Worm (Caenorhabditis elegans) whole organism, early embryonic: ENCODE data around the gene ZK783.7.

ENCODE experiments used
- B0310.2 ChIP-seq: sonication (generic microtip); optimal IDR thresholded peaks from 2 replicates; lab custom pipeline; 2016; ENCODE audit warnings: mild to moderate bottlenecking, missing genetic modification characterization, missing compliant biosample characterization
- F13C5.2 ChIP-seq: sonication (generic microtip); optimal IDR thresholded peaks from 2 replicates; lab custom pipeline; 2017; ENCODE audit warnings: mild to moderate bottlenecking, missing genetic modification characterization, inconsistent platforms, missing compliant biosample characterization
- aly-1 ChIP-seq: sonication (generic microtip); optimal IDR thresholded peaks from 2 replicates; lab custom pipeline; 2016; ENCODE audit warnings: missing genetic modification characterization, missing compliant biosample characterization
- ama-1 ChIP-seq: fragments of 150-350 bp; optimal IDR thresholded peaks from 2 replicates; lab custom pipeline; 2014
- ceh-13 ChIP-seq: fragments of 200-800 bp; sonication (Bioruptor generic); optimal IDR thresholded peaks from 2 replicates; lab custom pipeline; 2018; ENCODE audit warnings: mild to moderate bottlenecking, missing genetic modification characterization, missing compliant biosample characterization
- ceh-36 ChIP-seq: sonication (generic microtip); optimal IDR thresholded peaks from 2 replicates; lab custom pipeline; 2016; ENCODE audit warnings: missing genetic modification characterization, inconsistent platforms, missing compliant biosample characterization
- ets-7 ChIP-seq: sonication (generic microtip); optimal IDR thresholded peaks from 2 replicates; lab custom pipeline; 2016; ENCODE audit warnings: missing genotype, missing genetic modification characterization, missing compliant biosample characterization
- flt-1 ChIP-seq: fragments of 200-800 bp; sonication (Bioruptor generic); IDR thresholded peaks from 2 replicates; pipeline ENCODE4 v1.3.6; 2022; ENCODE audit warnings: missing genetic modification characterization, missing compliant biosample characterization
- hmbx-1 ChIP-seq: sonication (generic microtip); optimal IDR thresholded peaks from 2 replicates; lab custom pipeline; 2016; ENCODE audit warnings: mild to moderate bottlenecking, missing genetic modification characterization, missing compliant biosample characterization
- hmg-4 ChIP-seq: fragments of 200-800 bp; sonication (Bioruptor generic); optimal IDR thresholded peaks from 2 replicates; lab custom pipeline; 2018; ENCODE audit warnings: mild to moderate bottlenecking, missing genetic modification characterization, missing compliant biosample characterization
- hnd-1 ChIP-seq: sonication (generic microtip); optimal IDR thresholded peaks from 2 replicates; lab custom pipeline; 2016; ENCODE audit warnings: missing genetic modification characterization, missing compliant biosample characterization
- pes-1 ChIP-seq: fragments of 200-800 bp; sonication (Bioruptor generic); IDR thresholded peaks from 2 replicates; pipeline ENCODE4 v1.3.6; 2022; ENCODE audit warnings: missing genetic modification reagents, missing genetic modification characterization, missing compliant biosample characterization
- scrt-1 ChIP-seq: fragments of 200-800 bp; sonication (Bioruptor generic); IDR thresholded peaks from 2 replicates; pipeline ENCODE4 v1.3.6; 2022; ENCODE audit warnings: missing genetic modification characterization, missing compliant biosample characterization
- sea-1 ChIP-seq: fragments of 200-800 bp; sonication (Bioruptor generic); conservative IDR thresholded peaks from 2 replicates; pipeline ENCODE4 v1.3.6; 2022; ENCODE audit warnings: missing genetic modification characterization, missing compliant biosample characterization
- tbx-11 ChIP-seq: fragments of 200-800 bp; sonication (Bioruptor generic); IDR thresholded peaks from 2 replicates; pipeline ENCODE4 v1.3.6; 2022; ENCODE audit warnings: missing genetic modification characterization, missing compliant biosample characterization
- tbx-37 ChIP-seq: fragments of 200-800 bp; sonication (Bioruptor generic); conservative IDR thresholded peaks from 2 replicates; pipeline ENCODE4 v1.3.6; 2022; ENCODE audit warnings: missing genetic modification reagents, missing genetic modification characterization, missing compliant biosample characterization
- tra-4 ChIP-seq: sonication (generic microtip); optimal IDR thresholded peaks from 2 replicates; lab custom pipeline; 2017; ENCODE audit warnings: missing genetic modification characterization, missing compliant biosample characterization

ZK783.7 gene

DNA sequence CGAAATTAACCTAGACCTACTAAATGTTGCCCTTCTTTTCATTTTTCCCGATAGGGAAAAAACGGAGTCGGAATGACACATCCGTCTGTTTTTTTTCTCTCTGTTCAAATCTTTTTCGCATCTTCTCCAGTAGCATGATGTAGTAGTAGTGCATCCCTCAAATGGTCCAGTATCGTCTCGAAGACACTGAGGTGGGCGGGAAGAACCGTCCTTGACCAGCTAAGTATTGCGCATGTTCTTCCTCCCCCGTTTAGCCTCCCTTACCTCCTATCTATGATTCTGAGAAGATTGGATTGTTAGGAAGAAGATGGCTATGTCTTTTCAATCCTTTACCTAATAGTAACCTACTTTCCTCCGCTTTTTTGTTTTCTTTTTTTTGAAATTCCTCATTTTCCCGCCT, 33.6 kb upstream of the ZK783.7 start:
- no peak for TF ChIP-seq aly-1 (tag; lab: Kevin White, UChicago)
- TF ChIP-seq ets-7: no peak
- TF ChIP-seq tbx-37 (GFP tag; lab: Robert Waterston, UW): no peak
- no peak for TF ChIP-seq F13C5.2
- TF ChIP-seq ceh-13 (GFP tag; lab: Kevin White, UChicago): no peak
- no peak for TF ChIP-seq scrt-1 (GFP tag; lab: Robert Waterston, UW)
- TF ChIP-seq ama-1 (lab: Kevin White, UChicago): no peak
- no peak for TF ChIP-seq tra-4
- no peak for TF ChIP-seq flt-1 (GFP tag; lab: Robert Waterston, UW)
- no peak for TF ChIP-seq hmg-4 (GFP tag; lab: Kevin White, UChicago)
- TF ChIP-seq pes-1 (GFP tag; lab: Robert Waterston, UW): no peak

ce11 chrIII:7625086-7625485, 31.4 kb upstream of the ZK783.7 start, which contains the start of gene fbn-1:
Gene fbn-1 (plus strand): TSS chrIII:7625386.
- no peak for TF ChIP-seq F13C5.2
- no peak for TF ChIP-seq flt-1 (GFP tag; lab: Robert Waterston, UW)
- no peak for TF ChIP-seq ceh-36 (tag; lab: Kevin White, UChicago)
- TF ChIP-seq B0310.2: no peak
- no peak for TF ChIP-seq tra-4
- TF ChIP-seq ets-7: no peak
- no peak for TF ChIP-seq sea-1 (GFP tag; lab: Robert Waterston, UW)

DNA sequence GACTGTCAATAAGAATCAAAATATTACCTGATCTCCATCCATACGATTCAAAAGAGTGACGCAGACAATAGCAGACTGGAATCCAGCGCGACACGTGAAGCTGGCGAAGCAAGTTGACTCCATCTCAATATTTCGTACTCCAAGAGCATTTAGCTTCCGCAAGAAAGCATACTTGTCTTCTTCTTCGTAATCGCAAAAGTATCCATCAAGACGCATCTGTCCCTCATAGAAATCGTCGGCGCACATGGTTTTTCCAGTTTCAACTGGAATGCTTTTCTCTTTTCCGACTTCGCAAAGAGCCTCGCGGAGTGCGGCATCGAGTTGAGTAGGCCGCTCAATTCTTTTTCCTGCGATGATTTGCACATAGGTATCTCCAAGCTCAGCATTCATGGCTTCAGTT, 15.2 kb upstream of the ZK783.7 start:
- TF ChIP-seq tbx-11 (no peak), ets-7 (no peak), hmbx-1 (tag; lab: Kevin White, UChicago) (no peak), hnd-1 (tag; lab: Kevin White, UChicago) (no peak), tbx-37 (GFP tag; lab: Robert Waterston, UW) (no peak), scrt-1 (GFP tag; lab: Robert Waterston, UW) (no peak)

ce11 chrIII:7642015-7642414, 14.5 kb upstream of the ZK783.7 start:
- peak; percentile 54; the same call in 1 of the 2 replicates for TF ChIP-seq tbx-37 (GFP tag; lab: Robert Waterston, UW)
- TF ChIP-seq tbx-11: peak; percentile 74
- TF ChIP-seq aly-1 (tag; lab: Kevin White, UChicago): peak; percentile 6
- peak; percentile 53 for TF ChIP-seq B0310.2
- no peak for TF ChIP-seq ama-1 (lab: Kevin White, UChicago)
- TF ChIP-seq ceh-36 (tag; lab: Kevin White, UChicago): peak; percentile 77
- peak; percentile 83 for TF ChIP-seq scrt-1 (GFP tag; lab: Robert Waterston, UW)
- TF ChIP-seq ceh-13 (GFP tag; lab: Kevin White, UChicago): peak; percentile 50
- no peak for TF ChIP-seq tra-4
- TF ChIP-seq F13C5.2: peak; percentile 74
- TF ChIP-seq hnd-1 (tag; lab: Kevin White, UChicago): peak; percentile 51
- peak; percentile 12 for TF ChIP-seq hmg-4 (GFP tag; lab: Kevin White, UChicago)
- TF ChIP-seq sea-1 (GFP tag; lab: Robert Waterston, UW): peak; percentile 81
- TF ChIP-seq flt-1 (GFP tag; lab: Robert Waterston, UW): no peak
- peak; percentile 31 for TF ChIP-seq hmbx-1 (tag; lab: Kevin White, UChicago)
- peak; percentile 40 for TF ChIP-seq ets-7
- no peak; the same call in 1 of the 2 replicates for TF ChIP-seq pes-1 (GFP tag; lab: Robert Waterston, UW)

DNA sequence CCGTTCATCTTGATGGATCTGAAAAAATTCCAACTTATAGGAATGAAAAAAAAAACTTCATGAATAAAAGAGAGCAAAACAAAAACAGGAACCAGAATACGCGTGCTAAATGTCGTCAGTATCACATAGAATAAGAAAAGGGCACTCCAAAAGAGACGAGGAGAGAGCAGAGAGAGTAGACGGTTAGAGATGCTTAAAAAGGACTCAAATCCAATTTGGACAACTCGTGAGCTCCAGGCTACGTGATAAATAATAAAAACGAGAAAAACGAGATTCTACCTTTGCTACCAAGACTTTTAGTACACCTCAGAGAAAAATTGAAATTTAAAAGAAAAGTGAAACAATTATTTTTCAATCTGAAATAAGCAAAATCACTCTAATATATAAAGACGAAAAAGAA, 13.4 kb upstream of the ZK783.7 start, which contains the start of gene upp-1:
TSS of gene upp-1 (minus strand) at position 18 of the 400 bp plus-strand sequence.
- TF ChIP-seq tra-4: no peak
- TF ChIP-seq ets-7: no peak
- no peak for TF ChIP-seq hmg-4 (GFP tag; lab: Kevin White, UChicago)
- no peak for TF ChIP-seq ceh-13 (GFP tag; lab: Kevin White, UChicago)
- TF ChIP-seq hnd-1 (tag; lab: Kevin White, UChicago): no peak
- TF ChIP-seq pes-1 (GFP tag; lab: Robert Waterston, UW): no peak
- TF ChIP-seq B0310.2: no peak
- TF ChIP-seq ama-1 (lab: Kevin White, UChicago): no peak
- TF ChIP-seq sea-1 (GFP tag; lab: Robert Waterston, UW): no peak
- no peak for TF ChIP-seq tbx-37 (GFP tag; lab: Robert Waterston, UW)
- TF ChIP-seq hmbx-1 (tag; lab: Kevin White, UChicago): no peak
- TF ChIP-seq flt-1 (GFP tag; lab: Robert Waterston, UW): no peak
- no peak for TF ChIP-seq ceh-36 (tag; lab: Kevin White, UChicago)
- no peak for TF ChIP-seq scrt-1 (GFP tag; lab: Robert Waterston, UW)
- TF ChIP-seq tbx-11: no peak
- no peak for TF ChIP-seq aly-1 (tag; lab: Kevin White, UChicago)

- TF ChIP-seq ceh-13 (GFP tag; lab: Kevin White, UChicago): no peak
- TF ChIP-seq tra-4: no peak
- TF ChIP-seq tbx-11: no peak
- TF ChIP-seq hnd-1 (tag; lab: Kevin White, UChicago): no peak
- no peak for TF ChIP-seq sea-1 (GFP tag; lab: Robert Waterston, UW)
- no peak for TF ChIP-seq F13C5.2
- TF ChIP-seq ama-1 (lab: Kevin White, UChicago): no peak
- no peak for TF ChIP-seq hmg-4 (GFP tag; lab: Kevin White, UChicago)
- no peak for TF ChIP-seq hmbx-1 (tag; lab: Kevin White, UChicago)
- TF ChIP-seq aly-1 (tag; lab: Kevin White, UChicago): no peak
- TF ChIP-seq ets-7: no peak
- no peak for TF ChIP-seq scrt-1 (GFP tag; lab: Robert Waterston, UW)
Observed at ce11 chrIII:7643902-7644641, 12.4 kb upstream of the ZK783.7 start.

ce11 chrIII:7645075-7645474, 11.4 kb upstream of the ZK783.7 start:
- TF ChIP-seq ceh-36 (tag; lab: Kevin White, UChicago): no peak
